Fruit fly (Drosophila melanogaster) whole organism, wandering third instar larva: ENCODE data around the gene CG43924.

Experiments used
- N ChIP-seq: fragments of >200 bp; optimal IDR thresholded peaks from 2 replicates; lab custom pipeline; 2018; ENCODE audit warnings: missing biosample characterization, missing external identifiers, missing genetic modification characterization
- Sp1 ChIP-seq: fragments of 200-800 bp; sonication (Bioruptor generic); optimal IDR thresholded peaks from 3 replicates; lab custom pipeline; 2019; ENCODE audit warnings: missing biosample characterization, mild to moderate bottlenecking, missing genetic modification characterization, moderate library complexity
- br ChIP-seq: fragments of 200-800 bp; sonication (Bioruptor generic); optimal IDR thresholded peaks from 2 replicates; lab custom pipeline; 2016; ENCODE audit warnings: missing biosample characterization, missing genetic modification characterization
- dmrt93B ChIP-seq: fragments of 200-800 bp; sonication (Bioruptor generic); optimal IDR thresholded peaks from 2 replicates; lab custom pipeline; 2018; ENCODE audit warnings: missing biosample characterization, mild to moderate bottlenecking, missing genetic modification characterization
- tai ChIP-seq: sonication (Bioruptor generic); optimal IDR thresholded peaks from 2 replicates; lab custom pipeline; 2016; ENCODE audit warnings: missing biosample characterization, missing genetic modification characterization

DNA sequence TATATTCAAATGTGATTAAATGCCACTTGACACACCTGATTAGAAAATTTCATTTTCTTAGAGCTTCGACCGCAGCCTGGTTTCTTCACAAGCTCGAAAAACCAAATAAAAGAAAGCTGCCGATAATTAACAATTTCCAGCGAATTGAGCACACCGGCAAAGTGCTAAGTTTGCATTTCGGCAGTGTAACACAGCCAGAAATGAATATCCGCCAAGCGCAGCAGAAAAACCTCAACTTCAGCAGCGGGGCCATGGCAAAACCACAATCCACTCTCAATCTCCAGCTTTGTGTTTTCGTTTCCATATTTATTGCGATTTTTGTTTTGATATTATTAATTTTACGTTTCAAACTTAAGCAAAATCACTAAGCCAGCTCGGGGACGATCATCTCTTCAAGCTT, 38.4 kb upstream of the CG43924 start:
- no peak for TF ChIP-seq Sp1 (GFP tag; lab: Kevin White, UChicago)
- no peak for TF ChIP-seq tai (GFP tag; lab: Kevin White, UChicago)
- TF ChIP-seq dmrt93B (GFP tag; lab: Kevin White, UChicago) = no peak
- TF ChIP-seq br (GFP tag; lab: Kevin White, UChicago) = no peak
- no peak for TF ChIP-seq N
